Fruit fly (Drosophila melanogaster): Measurements from ENCODE around the gene CG6565.

The CG6565 gene

dm6 chr2L:13378488-13378964 lies 4.7 kb downstream of the CG6565 start, which contains the start of the genes CG9302 and beta'COP (continued):
- TF ChIP-seq Myb (GFP tag; optimal IDR thresholded peaks at IDR 0.05) = no peak
- TF ChIP-seq CG6765 (GFP tag; optimal IDR thresholded peaks at IDR 0.05) = no peak
- TF ChIP-seq CG30431 (GFP tag; optimal IDR thresholded peaks at IDR 0.05) = peak; percentile 20
- no peak for TF ChIP-seq oc (tag; optimal IDR thresholded peaks at IDR 0.05)
- TF ChIP-seq CG8478 (optimal IDR thresholded peaks at IDR 0.05) = no peak
- TF ChIP-seq klu (GFP tag; IDR thresholded peaks at IDR 0.05) = peak; percentile 73; the same call in 1 of the 2 replicates
- TF ChIP-seq CG2199 (GFP tag; IDR thresholded peaks at IDR 0.05) = 0 out of 3 replicates have a peak, but pooled peaks have one; percentile 25
- no peak for TF ChIP-seq CG17612 (GFP tag; IDR thresholded peaks at IDR 0.05)
- peak; percentile 51 for TF ChIP-seq exex (tag; optimal IDR thresholded peaks at IDR 0.05)
- peak; percentile 3 for TF ChIP-seq ab (GFP tag; optimal IDR thresholded peaks at IDR 0.05)
- peak; percentile 68 for TF ChIP-seq trem (tag; optimal IDR thresholded peaks at IDR 0.05)
- TF ChIP-seq row (GFP tag; IDR thresholded peaks at IDR 0.05) = peak; percentile 95
- TF ChIP-seq chm (GFP tag; IDR thresholded peaks at IDR 0.05) = no peak
- TF ChIP-seq CG12155 (GFP tag; optimal IDR thresholded peaks at IDR 0.05) = peak; percentile 77
- TF ChIP-seq CG10209 (GFP tag; optimal IDR thresholded peaks at IDR 0.05) = peak; percentile 69
- no peak for TF ChIP-seq C15 (GFP tag; IDR thresholded peaks at IDR 0.05)
- TF ChIP-seq Chrac-16 (GFP tag; optimal IDR thresholded peaks at IDR 0.05) = peak; percentile 66
- peak; percentile 58 for TF ChIP-seq Ssrp (tag; optimal IDR thresholded peaks at IDR 0.05)
- peak; percentile 54 for TF ChIP-seq HHEX (GFP tag; optimal IDR thresholded peaks at IDR 0.05)
- no peak for TF ChIP-seq CG10274 (GFP tag; optimal IDR thresholded peaks at IDR 0.05)
- TF ChIP-seq dysf (GFP tag; IDR thresholded peaks at IDR 0.05) = peak; percentile 68; the same call in 2 of the 3 replicates
- 0 out of 3 replicates have a peak, but pooled peaks have one; percentile 21 for TF ChIP-seq hb (GFP tag; IDR thresholded peaks at IDR 0.05; ENCODE audit: partially characterized antibody)
- no peak for TF ChIP-seq Dfd (GFP tag; optimal IDR thresholded peaks at IDR 0.05)
- TF ChIP-seq CG15011 (GFP tag; optimal IDR thresholded peaks at IDR 0.05) = no peak
- peak; percentile 48 for TF ChIP-seq CG14441 (GFP tag; IDR thresholded peaks at IDR 0.05)
- TF ChIP-seq CG2712 (tag; optimal IDR thresholded peaks at IDR 0.05) = peak; percentile 81
- TF ChIP-seq Usf (GFP tag; optimal IDR thresholded peaks at IDR 0.05) = peak; percentile 62
- peak; percentile 34 for TF ChIP-seq Antp (GFP tag; optimal IDR thresholded peaks at IDR 0.05)
- peak; percentile 56; the same call in 1 of the 2 replicates for TF ChIP-seq sob (GFP tag; IDR thresholded peaks at IDR 0.05)
- TF ChIP-seq CG8765 (GFP tag; IDR thresholded peaks at IDR 0.05) = peak; percentile 15; the same call in 1 of the 2 replicates
- peak; percentile 46 for TF ChIP-seq CG4820 (GFP tag; optimal IDR thresholded peaks at IDR 0.05)
- no peak for TF ChIP-seq ATbp (GFP tag; optimal IDR thresholded peaks at IDR 0.05)
- TF ChIP-seq so (GFP tag; IDR thresholded peaks at IDR 0.05) = no peak
- 0 out of 2 replicates have a peak, but pooled peaks have one; percentile 12 for TF ChIP-seq ham (GFP tag; IDR thresholded peaks at IDR 0.05)
- peak; percentile 17 for TF ChIP-seq CG10431 (GFP tag; optimal IDR thresholded peaks at IDR 0.05)
- peak; percentile 70 for TF ChIP-seq Ptx1 (GFP tag; IDR thresholded peaks at IDR 0.05)
- peak; percentile 65 for TF ChIP-seq twi (tag; optimal IDR thresholded peaks at IDR 0.05)
- TF ChIP-seq Kr (GFP tag; optimal IDR thresholded peaks at IDR 0.05) = no peak
- no peak for TF ChIP-seq Tbp (GFP tag; optimal IDR thresholded peaks at IDR 0.05)
- 0 out of 2 replicates have a peak, but pooled peaks have one; percentile 22 for TF ChIP-seq E2f2 (GFP tag; IDR thresholded peaks at IDR 0.05)
- peak; percentile 51 for TF ChIP-seq HLH54F (GFP tag; optimal IDR thresholded peaks at IDR 0.05)
- TF ChIP-seq ranshi (GFP tag; IDR thresholded peaks at IDR 0.05) = 0 out of 2 replicates have a peak, but pooled peaks have one; percentile 35
- TF ChIP-seq Ets97D (GFP tag; optimal IDR thresholded peaks at IDR 0.05) = peak; percentile 45
- TF ChIP-seq Sry-δ (GFP tag; optimal IDR thresholded peaks at IDR 0.05) = peak; percentile 85
- TF ChIP-seq CG14965 (GFP tag; optimal IDR thresholded peaks at IDR 0.05; ENCODE audit: borderline replicate concordance) = no peak
- peak; percentile 72; the same call in 1 of the 2 replicates for TF ChIP-seq CG3847 (GFP tag; IDR thresholded peaks at IDR 0.05)
- peak; percentile 56 for TF ChIP-seq fd3F (GFP tag; optimal IDR thresholded peaks at IDR 0.05)
- TF ChIP-seq CG17829 (tag; optimal IDR thresholded peaks at IDR 0.05) = peak; percentile 82
- peak; percentile 16; the same call in 1 of the 3 replicates for TF ChIP-seq B-H1 (GFP tag; IDR thresholded peaks at IDR 0.05)
- TF ChIP-seq jigr1 (GFP tag; IDR thresholded peaks at IDR 0.05) = peak; percentile 61; the same call in 2 of the 3 replicates
- 0 out of 2 replicates have a peak, but pooled peaks have one; percentile 39 for TF ChIP-seq CG32767 (GFP tag; IDR thresholded peaks at IDR 0.05)
